Worm (Caenorhabditis elegans): Measurements from ENCODE around the gene Y43F8B.28.

DNA sequence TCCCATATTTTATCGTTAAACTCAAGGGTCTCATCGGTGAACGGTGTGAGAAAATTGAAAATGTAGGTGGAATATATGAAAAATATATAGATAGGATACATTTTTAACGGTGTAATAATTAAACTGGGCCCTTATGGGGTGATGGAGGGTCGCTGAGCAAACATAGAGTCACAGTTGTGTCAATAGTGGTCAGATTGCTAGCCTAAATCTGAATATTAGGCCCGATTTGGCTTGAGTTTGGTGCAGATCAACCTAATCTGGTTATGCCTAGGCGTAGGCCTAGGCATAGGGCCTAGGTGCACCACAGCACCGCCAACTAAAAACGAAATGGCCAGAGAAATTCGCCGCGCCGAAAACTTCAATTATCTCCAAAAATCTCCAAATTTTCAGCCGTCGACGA is 28.4 kb downstream of the Y43F8B.28 start, which contains the start of gene phy-4:
- TF ChIP-seq dmd-8 (GFP tag; IDR thresholded peaks at IDR 0.05) (no peak), snpc-4 (tag; optimal IDR thresholded peaks at IDR 0.05) (no peak), pha-4 (GFP tag; IDR thresholded peaks at IDR 0.05) (no peak), pha-4 (tag; optimal IDR thresholded peaks at IDR 0.05) (no peak), nhr-11 (tag; optimal IDR thresholded peaks at IDR 0.05) (no peak), unc-39 (tag; optimal IDR thresholded peaks at IDR 0.05) (no peak), lin-15B (tag; optimal IDR thresholded peaks at IDR 0.05) (no peak), nhr-237 (tag; optimal IDR thresholded peaks at IDR 0.05) (no peak), hif-1 (tag; optimal IDR thresholded peaks at IDR 0.05) (no peak), nhr-28 (tag; optimal IDR thresholded peaks at IDR 0.05) (no peak), ama-1 (optimal IDR thresholded peaks at IDR 0.05) (no peak)

Measured in whole organism, L4 larva.